Fruit fly (Drosophila melanogaster) whole organism: ENCODE data around the gene eco.

ENCODE experiments used
- CG8478 ChIP-seq: fragments of >200 bp; optimal IDR thresholded peaks from 2 replicates; lab custom pipeline; 2018; ENCODE audit warnings: inconsistent platforms
- Dll ChIP-seq: fragments of >200 bp; optimal IDR thresholded peaks from 2 replicates; lab custom pipeline; 2017
- EcR ChIP-seq, 2 experiments: fragments of >200 bp; optimal IDR thresholded peaks; 2 replicates each; lab custom pipeline; 2017; ENCODE audit warnings: missing biosample characterization in 2 of 2, missing genetic modification characterization in 2 of 2, missing genetic modification reagents in 2 of 2
- pan ChIP-seq: fragments of >200 bp; optimal IDR thresholded peaks from 2 replicates; lab custom pipeline; 2017
- psq ChIP-seq: fragments of >200 bp; optimal IDR thresholded peaks from 2 replicates; lab custom pipeline; 2017
- usp ChIP-seq: fragments of >200 bp; optimal IDR thresholded peaks from 2 replicates; lab custom pipeline; 2017; ENCODE audit warnings: missing biosample characterization, missing genetic modification characterization, mixed read lengths

dm6 chr3L:7319768-7320167 is 19.4 kb downstream of the eco start, which contains the start of gene CG8607:
- TF ChIP-seq CG8478 (no peak), pan (lab: Kevin White, UChicago) (no peak), EcR (GFP tag; optimal IDR thresholded peaks at IDR 0.05; lab: Kevin White, UChicago) (no peak), psq (lab: Kevin White, UChicago) (no peak), usp (GFP tag; lab: Kevin White, UChicago) (no peak), Dll (lab: Kevin White, UChicago) (no peak)
